Worm (Caenorhabditis elegans) whole organism, young adult: ENCODE results near the gene E02C12.6.

Experiments used
- B0019.2 ChIP-seq: fragments of 200-800 bp; sonication (Bioruptor generic); conservative IDR thresholded peaks from 2 replicates; pipeline ENCODE4 v1.3.6; 2022; ENCODE audit warnings: missing genetic modification reagents, missing genetic modification characterization, missing compliant biosample characterization
- B0035.1 ChIP-seq: sonication (generic microtip); optimal IDR thresholded peaks from 2 replicates; lab custom pipeline; 2016; ENCODE audit warnings: missing genetic modification characterization, mild to moderate bottlenecking, missing compliant biosample characterization, missing genotype, missing genetic modification reagents
- B0336.3 ChIP-seq: fragments of 200-800 bp; sonication (Bioruptor generic); IDR thresholded peaks from 2 replicates; pipeline ENCODE4 v1.3.6; 2022; ENCODE audit warnings: missing genetic modification characterization, missing compliant biosample characterization
- F22D6.2 ChIP-seq: sonication (generic microtip); optimal IDR thresholded peaks from 2 replicates; lab custom pipeline; 2016; ENCODE audit warnings: mild to moderate bottlenecking, missing genetic modification characterization, missing compliant biosample characterization
- F33H1.4 ChIP-seq: fragments of 200-800 bp; sonication (Bioruptor generic); IDR thresholded peaks from 2 replicates; pipeline ENCODE4 v1.3.6; 2022; ENCODE audit warnings: missing genetic modification reagents, missing genetic modification characterization, missing compliant biosample characterization
- K11D2.4 ChIP-seq: fragments of 200-800 bp; sonication (Bioruptor generic); IDR thresholded peaks from 2 replicates; pipeline ENCODE4 v1.3.6; 2022; ENCODE audit warnings: missing genetic modification reagents, missing genetic modification characterization, missing compliant biosample characterization
- K12H6.12 ChIP-seq: fragments of 200-800 bp; sonication (Bioruptor generic); optimal IDR thresholded peaks from 2 replicates; lab custom pipeline; 2018; ENCODE audit warnings: mild to moderate bottlenecking, missing genetic modification characterization, missing compliant biosample characterization
- ZK185.1 ChIP-seq: sonication (generic microtip); optimal IDR thresholded peaks from 2 replicates; lab custom pipeline; 2016; ENCODE audit warnings: mild to moderate bottlenecking, missing genetic modification characterization, missing compliant biosample characterization; ENCODE audit not compliant: poor library complexity, severe bottlenecking
- akir-1 ChIP-seq: fragments of 200-800 bp; sonication (Bioruptor generic); optimal IDR thresholded peaks from 2 replicates; lab custom pipeline; 2018; ENCODE audit warnings: mild to moderate bottlenecking, missing genetic modification characterization, moderate library complexity, missing compliant biosample characterization
- ama-1 ChIP-seq, 3 experiments: fragments of 150-350 bp in 1 of 3; sonication (generic microtip) in 2 of 3; optimal IDR thresholded peaks; 2 replicates each; lab custom pipeline; 2014 to 2018; ENCODE audit warnings: missing biosample characterization in 2 of 3, missing genetic modification characterization in 2 of 3, missing genetic modification reagents in 2 of 3
- aptf-2 ChIP-seq: fragments of 200-800 bp; sonication (Bioruptor generic); conservative IDR thresholded peaks from 2 replicates; pipeline ENCODE4 v1.3.6; 2022; ENCODE audit warnings: missing genetic modification reagents, missing genetic modification characterization, missing compliant biosample characterization
- aptf-3 ChIP-seq: fragments of 200-800 bp; sonication (Bioruptor generic); IDR thresholded peaks from 2 replicates; pipeline ENCODE4 v1.3.6; 2022; ENCODE audit warnings: missing genetic modification characterization, missing compliant biosample characterization
- atf-7 ChIP-seq: sonication (generic microtip); optimal IDR thresholded peaks from 2 replicates; lab custom pipeline; 2017; ENCODE audit warnings: mild to moderate bottlenecking, missing genetic modification characterization, missing compliant biosample characterization
- athp-1 ChIP-seq: sonication (generic microtip); optimal IDR thresholded peaks from 2 replicates; lab custom pipeline; 2017; ENCODE audit warnings: mild to moderate bottlenecking, missing genetic modification characterization, missing compliant biosample characterization
- attf-3 ChIP-seq: fragments of 200-800 bp; sonication (Bioruptor generic); conservative IDR thresholded peaks from 2 replicates; pipeline ENCODE4 v1.3.6; 2022; ENCODE audit warnings: missing genetic modification reagents, missing genetic modification characterization, missing compliant biosample characterization
- attf-6 ChIP-seq: fragments of 200-800 bp; sonication (Bioruptor generic); IDR thresholded peaks from 2 replicates; pipeline ENCODE4 v1.3.6; 2022; ENCODE audit warnings: missing genetic modification reagents, missing genetic modification characterization, missing compliant biosample characterization
- cebp-1 ChIP-seq, 2 experiments: fragments of 200-800 bp in 1 of 2; sonication (Bioruptor generic) in 1 of 2; sonication (generic microtip) in 1 of 2; IDR thresholded peaks in 1 of 2; optimal IDR thresholded peaks in 1 of 2; 2 replicates each; pipeline versions ENCODE4 v1.3.6 to Lab custom; 2017 to 2022; ENCODE audit warnings: missing compliant biosample characterization in 2 of 2, missing genetic modification characterization in 2 of 2, mild to moderate bottlenecking in 1 of 2, missing genetic modification reagents in 1 of 2, moderate library complexity in 1 of 2
- cebp-2 ChIP-seq: fragments of 200-800 bp; sonication (Bioruptor generic); IDR thresholded peaks from 2 replicates; pipeline ENCODE4 v1.3.6; 2022; ENCODE audit warnings: missing genetic modification characterization, missing compliant biosample characterization
- ceh-79 ChIP-seq: sonication (generic microtip); optimal IDR thresholded peaks from 2 replicates; lab custom pipeline; 2017; ENCODE audit warnings: mild to moderate bottlenecking, missing genetic modification characterization, missing compliant biosample characterization
- ceh-91 ChIP-seq: fragments of 200-800 bp; sonication (Bioruptor generic); IDR thresholded peaks from 2 replicates; pipeline ENCODE4 v1.3.6; 2022; ENCODE audit warnings: missing genetic modification reagents, missing genetic modification characterization, missing compliant biosample characterization
- chd-7 ChIP-seq: sonication (generic microtip); optimal IDR thresholded peaks from 2 replicates; lab custom pipeline; 2016; ENCODE audit warnings: mild to moderate bottlenecking, missing genetic modification characterization, moderate library complexity, missing compliant biosample characterization
- dpl-1 ChIP-seq: fragments of 150-350 bp; optimal IDR thresholded peaks from 2 replicates; lab custom pipeline; 2014; ENCODE audit warnings: missing biosample characterization, missing genetic modification reagents, missing genetic modification characterization
- egl-44 ChIP-seq: fragments of 200-800 bp; sonication (Bioruptor generic); IDR thresholded peaks from 2 replicates; pipeline ENCODE4 v1.3.6; 2022; ENCODE audit warnings: missing genetic modification reagents, missing genetic modification characterization, missing compliant biosample characterization
- egrh-3 ChIP-seq: fragments of 200-800 bp; sonication (Bioruptor generic); IDR thresholded peaks from 2 replicates; pipeline ENCODE4 v1.3.6; 2022; ENCODE audit warnings: missing genetic modification reagents, missing genetic modification characterization, missing compliant biosample characterization
- hrde-1 ChIP-seq: sonication (generic microtip); optimal IDR thresholded peaks from 2 replicates; lab custom pipeline; 2016; ENCODE audit warnings: missing genetic modification characterization, mild to moderate bottlenecking, missing compliant biosample characterization, moderate library complexity, missing genotype, missing genetic modification reagents, borderline replicate concordance
- lin-26 ChIP-seq: fragments of 200-800 bp; sonication (Bioruptor generic); IDR thresholded peaks from 2 replicates; pipeline ENCODE4 v1.3.6; 2022; ENCODE audit warnings: missing genetic modification reagents, missing genetic modification characterization, missing compliant biosample characterization
- lsl-1 ChIP-seq: fragments of 200-800 bp; sonication (Bioruptor generic); optimal IDR thresholded peaks from 2 replicates; lab custom pipeline; 2018; ENCODE audit warnings: mild to moderate bottlenecking, missing genetic modification characterization, moderate library complexity, missing compliant biosample characterization
- madf-10 ChIP-seq: sonication (generic microtip); optimal IDR thresholded peaks from 2 replicates; lab custom pipeline; 2016; ENCODE audit warnings: mild to moderate bottlenecking, missing genetic modification characterization, missing compliant biosample characterization
- mcd-1 ChIP-seq: fragments of 200-800 bp; sonication (Bioruptor generic); IDR thresholded peaks from 2 replicates; pipeline ENCODE4 v1.3.6; 2022; ENCODE audit warnings: missing genetic modification reagents, missing genetic modification characterization, missing compliant biosample characterization
- nhr-120 ChIP-seq: fragments of 200-800 bp; sonication (Bioruptor generic); IDR thresholded peaks from 2 replicates; pipeline ENCODE4 v1.3.6; 2022; ENCODE audit warnings: missing genetic modification characterization, missing compliant biosample characterization
- nhr-90 ChIP-seq: sonication (generic microtip); optimal IDR thresholded peaks from 2 replicates; lab custom pipeline; 2016; ENCODE audit warnings: missing genotype, mild to moderate bottlenecking, missing genetic modification characterization, missing compliant biosample characterization
- pha-4 ChIP-seq: fragments of 150-350 bp; sonication (generic microtip); optimal IDR thresholded peaks from 2 replicates; lab custom pipeline; 2014; ENCODE audit warnings: missing biosample characterization, missing genetic modification reagents, missing genetic modification characterization
- rpc-1 ChIP-seq, 2 experiments: fragments of 150-350 bp in 1 of 2; sonication (generic microtip) in 1 of 2; optimal IDR thresholded peaks; 2 replicates each; lab custom pipeline; 2014 to 2018; ENCODE audit warnings: missing biosample characterization in 1 of 2, missing genetic modification characterization in 1 of 2, missing genetic modification reagents in 1 of 2, missing genotype in 1 of 2
- tbp1 ChIP-seq: fragments of 200-800 bp; sonication (Bioruptor generic); optimal IDR thresholded peaks from 2 replicates; lab custom pipeline; 2018; ENCODE audit warnings: mild to moderate bottlenecking, missing genetic modification characterization, missing compliant biosample characterization
- tbx-9 ChIP-seq: sonication (generic microtip); optimal IDR thresholded peaks from 2 replicates; lab custom pipeline; 2016; ENCODE audit warnings: borderline replicate concordance, missing genetic modification characterization, inconsistent platforms, missing compliant biosample characterization
- tlf-1 ChIP-seq: fragments of 200-800 bp; sonication (Bioruptor generic); optimal IDR thresholded peaks from 2 replicates; lab custom pipeline; 2018; ENCODE audit warnings: mild to moderate bottlenecking, missing genetic modification characterization, missing compliant biosample characterization
- xnd-1 ChIP-seq: sonication (generic microtip); optimal IDR thresholded peaks from 2 replicates; lab custom pipeline; 2016; ENCODE audit warnings: missing genotype, missing genetic modification reagents, missing genetic modification characterization, missing compliant biosample characterization
- ztf-22 ChIP-seq: fragments of 200-800 bp; sonication (Bioruptor generic); optimal IDR thresholded peaks from 2 replicates; lab custom pipeline; 2018; ENCODE audit warnings: mild to moderate bottlenecking, missing genetic modification characterization, moderate library complexity, missing compliant biosample characterization

Gene E02C12.6

ce11 chrV:9382538-9383328 lies 11.8 kb upstream of the E02C12.6 start (continued):
- TF ChIP-seq aptf-2, result no peak
- no peak for TF ChIP-seq lin-26 (GFP tag; lab: Robert Waterston, UW)
- TF ChIP-seq B0019.2 (GFP tag; lab: Robert Waterston, UW), result peak; percentile 83
- no peak for TF ChIP-seq akir-1 (GFP tag; lab: Kevin White, UChicago)
- no peak for TF ChIP-seq ama-1 (optimal IDR thresholded peaks at IDR 0.05; lab: Kevin White, UChicago)
- no peak for TF ChIP-seq ama-1 (GFP tag; optimal IDR thresholded peaks at IDR 0.05; lab: Kevin White, UChicago)
- TF ChIP-seq lsl-1, result peak; percentile 89
- no peak for TF ChIP-seq hrde-1
- TF ChIP-seq tbp1 (GFP tag; lab: Kevin White, UChicago), result no peak
- TF ChIP-seq F33H1.4 (GFP tag; lab: Robert Waterston, UW), result peak; percentile 82
- no peak for TF ChIP-seq ceh-79 (tag; lab: Kevin White, UChicago)
- TF ChIP-seq ceh-91 (GFP tag; lab: Robert Waterston, UW), result peak; percentile 95
- no peak for TF ChIP-seq K11D2.4 (GFP tag; lab: Robert Waterston, UW)
- TF ChIP-seq pha-4, result no peak
- no peak for TF ChIP-seq K12H6.12 (tag; lab: Kevin White, UChicago)
- TF ChIP-seq egrh-3, result no peak
- TF ChIP-seq aptf-3, result 0 out of 2 replicates have a peak, but pooled peaks have one; percentile 75
- no peak for TF ChIP-seq rpc-1 (optimal IDR thresholded peaks at IDR 0.05; lab: Kevin White, UChicago)
- TF ChIP-seq rpc-1 (tag; optimal IDR thresholded peaks at IDR 0.05; lab: Kevin White, UChicago), result peak; percentile 5
- TF ChIP-seq mcd-1 (GFP tag; lab: Robert Waterston, UW), result no peak; the same call in 1 of the 2 replicates
- TF ChIP-seq F22D6.2 (tag; lab: Kevin White, UChicago), result no peak
- no peak for TF ChIP-seq ZK185.1
- TF ChIP-seq madf-10, result no peak
- no peak for TF ChIP-seq cebp-2 (GFP tag; lab: Robert Waterston, UW)
- TF ChIP-seq attf-6, result peak; percentile 78
- no peak for TF ChIP-seq nhr-120 (GFP tag; lab: Robert Waterston, UW)
- no peak for TF ChIP-seq ztf-22 (GFP tag; lab: Kevin White, UChicago)
- no peak for TF ChIP-seq tbx-9 (tag; lab: Kevin White, UChicago)
- peak; percentile 83 for TF ChIP-seq tlf-1 (GFP tag; lab: Kevin White, UChicago)
- no peak for TF ChIP-seq chd-7 (tag; lab: Kevin White, UChicago)
- no peak for TF ChIP-seq egl-44
- peak; percentile 98 for TF ChIP-seq dpl-1
- TF ChIP-seq athp-1 (tag; lab: Kevin White, UChicago), result peak; percentile 50
- TF ChIP-seq B0035.1 (tag; lab: Kevin White, UChicago), result no peak

- TF ChIP-seq attf-3 (GFP tag; lab: Robert Waterston, UW), result no peak
- TF ChIP-seq cebp-1 (GFP tag; IDR thresholded peaks at IDR 0.05; lab: Robert Waterston, UW), result peak; percentile 65; the same call in 1 of the 2 replicates
- TF ChIP-seq cebp-1 (tag; optimal IDR thresholded peaks at IDR 0.05; lab: Kevin White, UChicago), result peak; percentile 92
- no peak for TF ChIP-seq ceh-91 (GFP tag; lab: Robert Waterston, UW)
- TF ChIP-seq xnd-1, result no peak
- no peak for TF ChIP-seq B0336.3
- TF ChIP-seq nhr-90, result no peak
- no peak for TF ChIP-seq atf-7 (tag; lab: Kevin White, UChicago)
These were observed 11.0 kb upstream of the E02C12.6 start, which contains the start of gene E02C12.12 for ce11 chrV:9381846-9382363. TSS of gene E02C12.12 (minus strand) at chrV:9382313.
